Fruit fly (Drosophila melanogaster): ENCODE measurements around the gene CG7568.

- no peak for TF ChIP-seq Hr78 (GFP tag; optimal IDR thresholded peaks at IDR 0.05)
- no peak for TF ChIP-seq Abd-B (GFP tag; optimal IDR thresholded peaks at IDR 0.05)
- no peak for TF ChIP-seq Dfd (GFP tag; optimal IDR thresholded peaks at IDR 0.05)
- TF ChIP-seq br (GFP tag; optimal IDR thresholded peaks at IDR 0.05) = no peak
- TF ChIP-seq N (GFP tag; optimal IDR thresholded peaks at IDR 0.05) = no peak
- TF ChIP-seq h (GFP tag; optimal IDR thresholded peaks at IDR 0.05) = no peak
- TF ChIP-seq sage (GFP tag; optimal IDR thresholded peaks at IDR 0.05) = no peak
- no peak for TF ChIP-seq GATAd (GFP tag; optimal IDR thresholded peaks at IDR 0.05)
- no peak for TF ChIP-seq dmrt93B (GFP tag; optimal IDR thresholded peaks at IDR 0.05)
- no peak for TF ChIP-seq Rel (GFP tag; optimal IDR thresholded peaks at IDR 0.05)
- no peak for TF ChIP-seq Rel (tag; optimal IDR thresholded peaks at IDR 0.05)
- no peak for TF ChIP-seq CrebA (GFP tag; optimal IDR thresholded peaks at IDR 0.05; ENCODE audit: borderline replicate concordance)
- no peak for TF ChIP-seq OdsH (GFP tag; optimal IDR thresholded peaks at IDR 0.05)
- TF ChIP-seq psq (GFP tag; optimal IDR thresholded peaks at IDR 0.05) = no peak
Observed at dm6 chr3R:29608177-29608576, 7.5 kb upstream of the CG7568 start, which contains the start of gene Diedel2.

Data from whole organism, wandering third instar larva.